Fruit fly (Drosophila melanogaster) whole organism, embryonic: ENCODE measurements around the gene CG43814.

Source experiments
- Adf1 ChIP-seq: fragments of 200-800 bp; sonication (Bioruptor generic); IDR thresholded peaks from 2 replicates; pipeline ENCODE4 v1.3.6; 2022; ENCODE audit warnings: missing biosample characterization, missing genetic modification characterization
- BtbVII ChIP-seq: fragments of 200-800 bp; sonication (Bioruptor generic); optimal IDR thresholded peaks from 3 replicates; lab custom pipeline; 2017; ENCODE audit warnings: missing biosample characterization, mild to moderate bottlenecking, missing genetic modification characterization
- Bteb2 ChIP-seq: fragments of 200-800 bp; sonication (Bioruptor generic); optimal IDR thresholded peaks from 2 replicates; lab custom pipeline; 2016; ENCODE audit warnings: missing biosample characterization, missing genetic modification characterization
- CG10274 ChIP-seq: fragments of 200-800 bp; sonication (Bioruptor generic); optimal IDR thresholded peaks from 3 replicates; lab custom pipeline; 2017; ENCODE audit warnings: missing biosample characterization, mild to moderate bottlenecking, missing genetic modification characterization
- CG10321 ChIP-seq: fragments of 200-800 bp; sonication (Bioruptor generic); IDR thresholded peaks from 2 replicates; pipeline ENCODE4 v1.3.6; 2022; ENCODE audit warnings: missing biosample characterization, missing genetic modification characterization
- CG11504 ChIP-seq: fragments of 200-800 bp; sonication (Bioruptor generic); optimal IDR thresholded peaks from 3 replicates; lab custom pipeline; 2019; ENCODE audit warnings: missing biosample characterization, mild to moderate bottlenecking, missing genetic modification characterization, moderate library complexity
- CG12104 ChIP-seq: fragments of 200-800 bp; sonication (Bioruptor generic); optimal IDR thresholded peaks from 3 replicates; lab custom pipeline; 2016; ENCODE audit warnings: missing biosample characterization, missing genetic modification characterization
- CG12155 ChIP-seq: fragments of 200-800 bp; sonication (Bioruptor generic); optimal IDR thresholded peaks from 3 replicates; lab custom pipeline; 2016; ENCODE audit warnings: missing biosample characterization, missing genetic modification characterization
- CG13296 ChIP-seq: fragments of 200-800 bp; sonication (Bioruptor generic); optimal IDR thresholded peaks from 3 replicates; lab custom pipeline; 2018; ENCODE audit warnings: missing biosample characterization, mild to moderate bottlenecking, missing genetic modification characterization
- CG15514 ChIP-seq: fragments of 200-800 bp; sonication (Bioruptor generic); optimal IDR thresholded peaks from 3 replicates; lab custom pipeline; 2017; ENCODE audit warnings: missing biosample characterization, missing genetic modification characterization, mild to moderate bottlenecking, moderate library complexity, missing genetic modification reagents
- CG17385 ChIP-seq: fragments of 200-800 bp; sonication (Bioruptor generic); optimal IDR thresholded peaks from 3 replicates; lab custom pipeline; 2018; ENCODE audit warnings: missing biosample characterization, mild to moderate bottlenecking, missing genetic modification characterization
- CG1832 ChIP-seq: fragments of 200-800 bp; sonication (Bioruptor generic); optimal IDR thresholded peaks from 2 replicates; lab custom pipeline; 2017; ENCODE audit warnings: missing biosample characterization, mild to moderate bottlenecking, missing genetic modification characterization, inconsistent platforms
- CG3726 ChIP-seq: fragments of 200-800 bp; sonication (Bioruptor generic); IDR thresholded peaks from 3 replicates; pipeline ENCODE4, ENCODE4 v1.3.6; 2022; ENCODE audit warnings: missing biosample characterization, missing genetic modification characterization
- CG3847 ChIP-seq: fragments of 200-800 bp; sonication (Bioruptor generic); IDR thresholded peaks from 2 replicates; pipeline ENCODE4 v1.3.6; 2022; ENCODE audit warnings: missing biosample characterization, missing genetic modification characterization
- CG3995 ChIP-seq: fragments of 200-800 bp; sonication (Bioruptor generic); optimal IDR thresholded peaks from 3 replicates; lab custom pipeline; 2016; ENCODE audit warnings: missing biosample characterization, missing genetic modification characterization
- CG4617 ChIP-seq: fragments of 200-800 bp; sonication (Bioruptor generic); optimal IDR thresholded peaks from 3 replicates; lab custom pipeline; 2016; ENCODE audit warnings: missing biosample characterization, missing genetic modification characterization, borderline replicate concordance
- CG6175 ChIP-seq: fragments of 200-800 bp; sonication (Bioruptor generic); IDR thresholded peaks from 3 replicates; pipeline ENCODE4 v1.3.6; 2022; ENCODE audit warnings: missing biosample characterization, missing genetic modification characterization
- CG7745 ChIP-seq: fragments of 200-800 bp; sonication (Bioruptor generic); optimal IDR thresholded peaks from 2 replicates; lab custom pipeline; 2018; ENCODE audit warnings: missing biosample characterization, mild to moderate bottlenecking, missing genetic modification characterization, moderate library complexity
- CG7839 ChIP-seq: fragments of 200-800 bp; sonication (Bioruptor generic); optimal IDR thresholded peaks from 3 replicates; lab custom pipeline; 2018; ENCODE audit warnings: missing biosample characterization, mild to moderate bottlenecking, missing genetic modification characterization, moderate library complexity
- CG8478 ChIP-seq: fragments of >200 bp; optimal IDR thresholded peaks from 2 replicates; lab custom pipeline; 2018
- Deaf1 ChIP-seq: fragments of 200-800 bp; optimal IDR thresholded peaks from 3 replicates; lab custom pipeline; 2019; ENCODE audit warnings: missing biosample characterization, mild to moderate bottlenecking, missing genetic modification characterization, moderate library complexity
- ERR ChIP-seq: fragments of 200-800 bp; sonication (Bioruptor generic); optimal IDR thresholded peaks from 2 replicates; lab custom pipeline; 2016; ENCODE audit warnings: missing biosample characterization, missing genetic modification characterization
- Elba2 ChIP-seq: fragments of 200-800 bp; sonication (Bioruptor generic); optimal IDR thresholded peaks from 3 replicates; lab custom pipeline; 2016; ENCODE audit warnings: missing biosample characterization, missing genetic modification characterization
- Fer3 ChIP-seq: fragments of 200-800 bp; sonication (Bioruptor generic); optimal IDR thresholded peaks from 2 replicates; lab custom pipeline; 2018; ENCODE audit warnings: missing biosample characterization, mild to moderate bottlenecking, missing genetic modification characterization, moderate library complexity
- Hmx ChIP-seq: fragments of 200-800 bp; sonication (Bioruptor generic); optimal IDR thresholded peaks from 2 replicates; lab custom pipeline; 2016; ENCODE audit warnings: missing biosample characterization, missing genetic modification characterization
- Hr3 ChIP-seq: fragments of 200-800 bp; sonication (Bioruptor generic); optimal IDR thresholded peaks from 3 replicates; lab custom pipeline; 2016; ENCODE audit warnings: missing biosample characterization, missing genetic modification characterization
- Hr78 ChIP-seq, 2 experiments: fragments of 200-800 bp in 1 of 2; fragments of >200 bp in 1 of 2; sonication (Bioruptor generic) in 1 of 2; optimal IDR thresholded peaks; 2 replicates each; lab custom pipeline; 2017 to 2019; ENCODE audit warnings: missing biosample characterization in 2 of 2, missing genetic modification characterization in 2 of 2, mild to moderate bottlenecking in 1 of 2, moderate library complexity in 1 of 2
- Jarid2 ChIP-seq: fragments of 200-800 bp; sonication (Bioruptor generic); optimal IDR thresholded peaks from 3 replicates; lab custom pipeline; 2017; ENCODE audit warnings: mild to moderate bottlenecking, missing biosample characterization, missing genetic modification reagents, missing genetic modification characterization
- MESR4 ChIP-seq: fragments of 200-800 bp; sonication (Bioruptor generic); optimal IDR thresholded peaks from 2 replicates; lab custom pipeline; 2018; ENCODE audit warnings: missing biosample characterization, mild to moderate bottlenecking, missing genetic modification characterization, moderate library complexity
- Nf-YB ChIP-seq: fragments of 200-800 bp; sonication (Bioruptor generic); optimal IDR thresholded peaks from 3 replicates; lab custom pipeline; 2019; ENCODE audit warnings: missing biosample characterization, mild to moderate bottlenecking, missing genetic modification characterization, moderate library complexity
- Oaz ChIP-seq: fragments of 200-800 bp; sonication (Bioruptor generic); IDR thresholded peaks from 2 replicates; pipeline ENCODE4 v1.3.6; 2022; ENCODE audit warnings: missing biosample characterization, missing genetic modification characterization
- PHDP ChIP-seq: fragments of 200-800 bp; sonication (Bioruptor generic); optimal IDR thresholded peaks from 3 replicates; lab custom pipeline; 2018; ENCODE audit warnings: missing biosample characterization, mild to moderate bottlenecking, missing genetic modification characterization, moderate library complexity
- Ravus ChIP-seq: fragments of 200-800 bp; sonication (Bioruptor generic); IDR thresholded peaks from 2 replicates; pipeline ENCODE4 v1.3.6; 2022; ENCODE audit warnings: missing biosample characterization, missing genetic modification characterization
- Sox100B ChIP-seq: fragments of 200-800 bp; sonication (Bioruptor generic); optimal IDR thresholded peaks from 3 replicates; lab custom pipeline; 2018; ENCODE audit warnings: missing biosample characterization, mild to moderate bottlenecking, missing genetic modification characterization
- Taf1 ChIP-seq: fragments of 200-800 bp; sonication (Bioruptor generic); IDR thresholded peaks from 2 replicates; pipeline ENCODE4 v1.3.6; 2022; ENCODE audit warnings: missing biosample characterization, missing genetic modification characterization
- abd-A ChIP-seq: fragments of 200-800 bp; sonication (Bioruptor generic); optimal IDR thresholded peaks from 3 replicates; lab custom pipeline; 2019; ENCODE audit warnings: missing biosample characterization, mild to moderate bottlenecking, missing genetic modification characterization, moderate library complexity
- da ChIP-seq: fragments of 200-800 bp; sonication (Bioruptor generic); optimal IDR thresholded peaks from 2 replicates; lab custom pipeline; 2016; ENCODE audit warnings: missing biosample characterization, missing genetic modification characterization
- gsb ChIP-seq: fragments of 200-800 bp; sonication (Bioruptor generic); IDR thresholded peaks from 2 replicates; pipeline ENCODE4 v1.3.6; 2022; ENCODE audit warnings: missing biosample characterization, missing genetic modification characterization
- insv ChIP-seq, 2 experiments: fragments of 200-800 bp; sonication (Bioruptor generic); optimal IDR thresholded peaks; 3 replicates each; lab custom pipeline; 2016 to 2018; ENCODE audit warnings: missing biosample characterization in 2 of 2, missing genetic modification characterization in 2 of 2
- jing ChIP-seq: fragments of 200-800 bp; sonication (Bioruptor generic); optimal IDR thresholded peaks from 2 replicates; lab custom pipeline; 2018; ENCODE audit warnings: missing biosample characterization, mild to moderate bottlenecking, missing genetic modification characterization
- kay ChIP-seq: fragments of 200-800 bp; sonication (Bioruptor generic); optimal IDR thresholded peaks from 2 replicates; lab custom pipeline; 2016; ENCODE audit warnings: missing biosample characterization, missing genetic modification characterization
- lov ChIP-seq, 2 experiments: fragments of 200-800 bp in 1 of 2; fragments of >200 bp in 1 of 2; sonication (Bioruptor generic) in 1 of 2; IDR thresholded peaks in 1 of 2; optimal IDR thresholded peaks in 1 of 2; 2 replicates in 1 of 2; 3 replicates in 1 of 2; pipeline versions ENCODE4 v1.3.6 to Lab custom; 2017 to 2022; ENCODE audit warnings: missing biosample characterization in 1 of 2, missing genetic modification characterization in 1 of 2
- nerfin-2 ChIP-seq: fragments of 200-800 bp; sonication (Bioruptor generic); IDR thresholded peaks from 2 replicates; pipeline ENCODE4 v1.3.6; 2022; ENCODE audit warnings: missing biosample characterization, missing genetic modification characterization; ENCODE audit not compliant: partially characterized antibody
- org-1 ChIP-seq: fragments of 200-800 bp; sonication (Bioruptor generic); optimal IDR thresholded peaks from 2 replicates; lab custom pipeline; 2017; ENCODE audit warnings: missing biosample characterization, missing genetic modification characterization
- pzg ChIP-seq: fragments of 200-800 bp; sonication (Bioruptor generic); optimal IDR thresholded peaks from 3 replicates; lab custom pipeline; 2018; ENCODE audit warnings: missing biosample characterization, mild to moderate bottlenecking, missing genetic modification characterization, moderate library complexity
- run ChIP-seq: fragments of 200-800 bp; sonication (Bioruptor generic); optimal IDR thresholded peaks from 3 replicates; lab custom pipeline; 2018; ENCODE audit warnings: missing biosample characterization, mild to moderate bottlenecking, missing genetic modification characterization
- sd ChIP-seq: fragments of 200-800 bp; sonication (Bioruptor generic); optimal IDR thresholded peaks from 3 replicates; lab custom pipeline; 2018; ENCODE audit warnings: missing biosample characterization, mild to moderate bottlenecking, missing genetic modification characterization, moderate library complexity
- sens ChIP-seq: fragments of 200-800 bp; sonication (Bioruptor generic); peaks from one replicate; lab custom pipeline; 2016; ENCODE audit warnings: missing biosample characterization, missing genetic modification characterization
- wek ChIP-seq: fragments of 200-800 bp; sonication (Bioruptor generic); optimal IDR thresholded peaks from 3 replicates; lab custom pipeline; 2018; ENCODE audit warnings: missing biosample characterization, mild to moderate bottlenecking, missing genetic modification characterization, moderate library complexity
- yki ChIP-seq: fragments of >200 bp; optimal IDR thresholded peaks from 3 replicates; lab custom pipeline; 2018

Gene CG43814

DNA sequence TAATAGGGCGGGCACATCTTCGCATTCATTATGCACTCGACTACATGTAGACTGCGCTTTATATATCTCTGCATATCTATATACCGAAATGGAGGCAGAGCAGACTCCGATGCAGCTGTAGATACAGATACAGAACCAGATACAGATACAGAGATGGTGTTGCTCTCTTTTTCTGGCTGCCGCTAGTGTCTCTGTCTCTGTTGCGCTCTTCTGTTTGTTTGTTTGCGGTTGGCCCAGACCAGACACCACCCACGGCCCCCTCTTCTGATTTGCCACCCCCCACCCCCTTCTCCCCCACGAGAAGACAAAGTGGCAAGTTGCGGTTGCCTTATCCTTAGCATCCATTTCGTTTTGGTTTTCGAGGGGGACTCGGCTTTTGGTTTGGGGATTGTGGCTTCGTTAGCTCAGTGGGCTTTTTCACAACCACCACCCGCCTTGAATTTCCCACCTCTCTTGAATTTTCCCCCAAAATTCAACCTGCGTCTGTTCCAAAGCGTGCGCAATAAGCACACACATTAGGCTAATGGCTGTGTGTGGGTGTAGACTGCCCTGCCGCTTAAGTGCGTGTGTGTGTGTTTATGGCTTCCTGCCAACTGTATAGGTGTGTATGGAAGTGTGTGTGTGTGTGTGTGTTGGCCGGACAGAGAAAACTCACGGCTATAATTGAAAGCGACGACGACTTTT, 21.6 kb downstream of the CG43814 start (continued):
- peak; percentile 19; the same call in 1 of the 2 replicates for TF ChIP-seq Adf1 (GFP tag; lab: Robert Waterston, UW)
- no peak for TF ChIP-seq CG3726 (GFP tag; lab: Robert Waterston, UW)
- TF ChIP-seq CG3847 = no peak
- no peak for TF ChIP-seq da (GFP tag; lab: Kevin White, UChicago)
- no peak for TF ChIP-seq CG12104 (GFP tag; lab: Kevin White, UChicago)
- TF ChIP-seq CG8478 = no peak
- no peak for TF ChIP-seq kay (GFP tag; lab: Kevin White, UChicago)
- TF ChIP-seq nerfin-2 (GFP tag; lab: Robert Waterston, UW) = no peak
- TF ChIP-seq Taf1 (GFP tag; lab: Robert Waterston, UW) = no peak
- TF ChIP-seq CG3995 (GFP tag; lab: Kevin White, UChicago) = no peak
- TF ChIP-seq Nf-YB (GFP tag; lab: Kevin White, UChicago) = peak; percentile 94
- no peak for TF ChIP-seq Oaz
- no peak for TF ChIP-seq Sox100B (GFP tag; lab: Kevin White, UChicago)
- peak; percentile 50 for TF ChIP-seq Deaf1
- no peak for TF ChIP-seq MESR4 (GFP tag; lab: Kevin White, UChicago)
- TF ChIP-seq CG1832 = no peak
- TF ChIP-seq pzg (GFP tag; lab: Kevin White, UChicago) = no peak
- no peak for TF ChIP-seq CG15514 (GFP tag; lab: Kevin White, UChicago)
- TF ChIP-seq CG13296 = no peak
- TF ChIP-seq insv (GFP tag; optimal IDR thresholded peaks at IDR 0.05; lab: Kevin White, UChicago) = no peak
- TF ChIP-seq wek (GFP tag; lab: Kevin White, UChicago) = no peak
- no peak for TF ChIP-seq CG12155 (GFP tag; lab: Kevin White, UChicago)
- no peak for TF ChIP-seq CG11504 (tag; lab: Kevin White, UChicago)
- no peak for TF ChIP-seq ERR (GFP tag; lab: Kevin White, UChicago)
- no peak for TF ChIP-seq Fer3 (tag; lab: Kevin White, UChicago)
- no peak for TF ChIP-seq Hmx (GFP tag; lab: Kevin White, UChicago)
- peak; percentile 30 for TF ChIP-seq sens (GFP tag; lab: Kevin White, UChicago)
- TF ChIP-seq CG7839 = no peak
- TF ChIP-seq abd-A (tag; lab: Kevin White, UChicago) = peak; percentile 74
- no peak for TF ChIP-seq Elba2 (GFP tag; lab: Kevin White, UChicago)
- no peak for TF ChIP-seq Bteb2
- TF ChIP-seq jing (GFP tag; lab: Kevin White, UChicago) = no peak
- TF ChIP-seq CG7745 (tag; lab: Kevin White, UChicago) = no peak
- TF ChIP-seq sd (tag; lab: Kevin White, UChicago) = no peak
- TF ChIP-seq CG10321 = 0 out of 2 replicates have a peak, but pooled peaks have one; percentile 39
- no peak for TF ChIP-seq gsb (GFP tag; lab: Robert Waterston, UW)
- TF ChIP-seq PHDP (tag; lab: Kevin White, UChicago) = no peak
- TF ChIP-seq CG17385 (GFP tag; lab: Kevin White, UChicago) = no peak
- no peak for TF ChIP-seq lov (optimal IDR thresholded peaks at IDR 0.05; lab: Kevin White, UChicago)
- TF ChIP-seq lov (GFP tag; IDR thresholded peaks at IDR 0.05; lab: Robert Waterston, UW) = no peak
- no peak for TF ChIP-seq Ravus (GFP tag; lab: Robert Waterston, UW)
- TF ChIP-seq BtbVII (GFP tag; lab: Kevin White, UChicago) = no peak
- TF ChIP-seq Jarid2 (GFP tag; lab: Kevin White, UChicago) = peak; percentile 24
- no peak for TF ChIP-seq org-1
- TF ChIP-seq CG6175 = no peak
- no peak for TF ChIP-seq yki (lab: Kevin White, UChicago)
- TF ChIP-seq Hr3 (GFP tag; lab: Kevin White, UChicago) = no peak
- TF ChIP-seq Hr78 (GFP tag; optimal IDR thresholded peaks at IDR 0.05; lab: Kevin White, UChicago) = no peak
- no peak for TF ChIP-seq CG10274 (GFP tag; lab: Kevin White, UChicago)
- no peak for TF ChIP-seq CG4617
- peak; percentile 5 for TF ChIP-seq run (tag; lab: Kevin White, UChicago)
